Worm (Caenorhabditis elegans) whole organism, midembryonic: ENCODE measurements around the gene gbf-1.

Source experiments
- T22C8.4 ChIP-seq: fragments of 200-800 bp; sonication (Bioruptor generic); IDR thresholded peaks from 2 replicates; pipeline ENCODE4 v1.3.6; 2022; ENCODE audit warnings: missing genetic modification characterization, missing compliant biosample characterization
- cog-1 ChIP-seq: sonication (generic microtip); optimal IDR thresholded peaks from 2 replicates; lab custom pipeline; 2016; ENCODE audit warnings: missing genetic modification characterization, missing compliant biosample characterization
- flt-1 ChIP-seq: fragments of 200-800 bp; sonication (Bioruptor generic); IDR thresholded peaks from 2 replicates; pipeline ENCODE4 v1.3.6; 2022; ENCODE audit warnings: missing genetic modification characterization, missing compliant biosample characterization
- klf-2 ChIP-seq: fragments of 200-800 bp; sonication (Bioruptor generic); conservative IDR thresholded peaks from 2 replicates; pipeline ENCODE4 v1.3.6; 2022; ENCODE audit warnings: missing genetic modification reagents, missing genetic modification characterization, missing compliant biosample characterization
- med-1 ChIP-seq: sonication (generic microtip); optimal IDR thresholded peaks from 2 replicates; lab custom pipeline; 2017; ENCODE audit warnings: missing genetic modification characterization, mild to moderate bottlenecking, missing compliant biosample characterization, antibody characterized with exemption, missing genetic modification reagents; ENCODE audit not compliant: insufficient read depth
- ref-1 ChIP-seq: fragments of 200-800 bp; sonication (Bioruptor generic); conservative IDR thresholded peaks from 2 replicates; pipeline ENCODE4 v1.3.6; 2022; ENCODE audit warnings: missing genetic modification reagents, missing genetic modification characterization, missing compliant biosample characterization
- tab-1 ChIP-seq: fragments of 200-800 bp; sonication (Bioruptor generic); IDR thresholded peaks from 2 replicates; pipeline ENCODE4 v1.3.6; 2022; ENCODE audit warnings: missing genetic modification characterization, missing compliant biosample characterization
- ztf-23 ChIP-seq: fragments of 200-800 bp; sonication (Bioruptor generic); IDR thresholded peaks from 2 replicates; pipeline ENCODE4 v1.3.6; 2022; ENCODE audit warnings: missing genetic modification reagents, missing genetic modification characterization, missing compliant biosample characterization
- ztf-29 ChIP-seq: fragments of 200-800 bp; sonication (Bioruptor generic); IDR thresholded peaks from 2 replicates; pipeline ENCODE4 v1.3.6; 2022; ENCODE audit warnings: missing genetic modification reagents, missing genetic modification characterization, missing compliant biosample characterization

DNA sequence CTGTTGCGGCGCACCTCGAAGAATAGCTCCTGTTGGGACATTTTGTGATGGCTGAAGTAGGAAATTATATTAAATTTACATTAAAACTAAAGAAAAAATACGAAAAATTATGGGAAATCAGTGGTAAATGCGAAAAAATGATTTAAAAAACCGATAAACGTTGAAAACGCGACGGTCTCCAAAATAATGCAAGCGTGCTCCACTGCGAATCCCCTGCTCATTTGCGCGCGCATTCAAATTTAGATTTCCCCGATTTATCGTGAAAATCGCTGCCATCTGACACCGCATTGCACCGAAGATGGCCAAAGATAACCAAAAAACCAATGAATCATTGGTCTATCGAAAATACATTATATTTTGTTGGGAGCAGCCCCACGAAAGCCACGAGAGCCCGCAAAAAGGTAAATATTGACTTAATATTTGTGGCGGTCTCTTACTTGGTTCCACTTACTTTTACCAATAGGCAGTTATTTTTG, 54.0 kb downstream of the gbf-1 start, which contains the start of the genes elb-1 and Y41C4A.11:
- TF ChIP-seq ref-1 (no peak), klf-2 (no peak), ztf-23 (GFP tag; lab: Robert Waterston, UW) (no peak), flt-1 (no peak), tab-1 (GFP tag; lab: Robert Waterston, UW) (no peak), cog-1 (tag; lab: Kevin White, UChicago) (no peak), T22C8.4 (no peak), med-1 (no peak), ztf-29 (GFP tag; lab: Robert Waterston, UW) (no peak)
